Fruit fly (Drosophila melanogaster) whole organism, adult: ENCODE measurements around the gene ND-15.

Source experiments
- CG12768 ChIP-seq: fragments of 200-800 bp; sonication (Bioruptor generic); optimal IDR thresholded peaks from 2 replicates; lab custom pipeline; 2017; ENCODE audit warnings: missing biosample characterization, missing genetic modification characterization, mild to moderate bottlenecking, moderate library complexity, missing genetic modification reagents
- CG14711 ChIP-seq: fragments of 200-800 bp; sonication (Bioruptor generic); optimal IDR thresholded peaks from 2 replicates; lab custom pipeline; 2018; ENCODE audit warnings: missing biosample characterization, mild to moderate bottlenecking, missing genetic modification characterization, moderate library complexity
- CG7101 ChIP-seq: fragments of 200-800 bp; sonication (Bioruptor generic); optimal IDR thresholded peaks from 2 replicates; lab custom pipeline; 2018; ENCODE audit warnings: missing biosample characterization, mild to moderate bottlenecking, missing genetic modification characterization, moderate library complexity
- Clk ChIP-seq: fragments of 200-800 bp; sonication (Bioruptor generic); optimal IDR thresholded peaks from 2 replicates; lab custom pipeline; 2017; ENCODE audit warnings: missing biosample characterization, missing genetic modification characterization
- Hr96 ChIP-seq: fragments of 200-800 bp; sonication (Bioruptor generic); optimal IDR thresholded peaks from 2 replicates; lab custom pipeline; 2016; ENCODE audit warnings: missing biosample characterization, missing genetic modification characterization

dm6 chr2L:139610-140009 is 25.1 kb downstream of the ND-15 start:
- TF ChIP-seq Clk (GFP tag; lab: Kevin White, UChicago), result no peak
- TF ChIP-seq Hr96 (GFP tag; lab: Kevin White, UChicago), result no peak
- no peak for TF ChIP-seq CG14711 (tag; lab: Kevin White, UChicago)
- TF ChIP-seq CG7101 (tag; lab: Kevin White, UChicago), result no peak
- peak; percentile 27 for TF ChIP-seq CG12768 (GFP tag; lab: Kevin White, UChicago)
